Worm (Caenorhabditis elegans) whole organism, late embryonic: ENCODE results near the gene W04G3.13.

Experiments used
- C08G9.2 ChIP-seq: sonication (generic microtip); optimal IDR thresholded peaks from 2 replicates; lab custom pipeline; 2016; ENCODE audit warnings: mild to moderate bottlenecking, missing genetic modification characterization, moderate library complexity, missing compliant biosample characterization
- F13H6.1 ChIP-seq: sonication (generic microtip); optimal IDR thresholded peaks from 2 replicates; lab custom pipeline; 2016; ENCODE audit warnings: missing genetic modification characterization, missing compliant biosample characterization
- K09A11.1 ChIP-seq: sonication (generic microtip); optimal IDR thresholded peaks from 2 replicates; lab custom pipeline; 2017; ENCODE audit warnings: antibody characterized with exemption, mild to moderate bottlenecking, missing genetic modification characterization, missing compliant biosample characterization; ENCODE audit not compliant: insufficient read depth
- Y22D7AL.16 ChIP-seq: sonication (generic microtip); optimal IDR thresholded peaks from 2 replicates; lab custom pipeline; 2016; ENCODE audit warnings: missing genetic modification characterization, missing compliant biosample characterization
- ceh-18 ChIP-seq: sonication (generic microtip); optimal IDR thresholded peaks from 2 replicates; lab custom pipeline; 2016; ENCODE audit warnings: missing genetic modification characterization, missing compliant biosample characterization
- ceh-2 ChIP-seq: sonication (generic microtip); optimal IDR thresholded peaks from 2 replicates; lab custom pipeline; 2016; ENCODE audit warnings: missing genotype, missing genetic modification characterization, missing compliant biosample characterization
- ceh-22 ChIP-seq: sonication (generic microtip); optimal IDR thresholded peaks from 2 replicates; lab custom pipeline; 2017; ENCODE audit warnings: missing biosample characterization, missing genetic modification characterization
- ceh-34 ChIP-seq: sonication (generic microtip); optimal IDR thresholded peaks from 2 replicates; lab custom pipeline; 2016; ENCODE audit warnings: mild to moderate bottlenecking, missing genetic modification characterization, missing compliant biosample characterization
- ceh-45 ChIP-seq: fragments of 200-800 bp; sonication (Bioruptor generic); IDR thresholded peaks from 2 replicates; pipeline ENCODE4 v1.3.6; 2022; ENCODE audit warnings: missing genetic modification reagents, missing genetic modification characterization, missing compliant biosample characterization
- che-1 ChIP-seq: sonication (generic microtip); optimal IDR thresholded peaks from 2 replicates; lab custom pipeline; 2016; ENCODE audit warnings: mild to moderate bottlenecking, missing genetic modification characterization, missing compliant biosample characterization
- dmd-4 ChIP-seq: sonication (generic microtip); optimal IDR thresholded peaks from 2 replicates; lab custom pipeline; 2016; ENCODE audit warnings: borderline replicate concordance, missing genetic modification characterization, missing compliant biosample characterization
- dve-1 ChIP-seq: sonication (generic microtip); optimal IDR thresholded peaks from 2 replicates; lab custom pipeline; 2017; ENCODE audit warnings: antibody characterized with exemption, mild to moderate bottlenecking, missing genetic modification characterization, missing compliant biosample characterization
- elt-2 ChIP-seq: sonication (generic microtip); optimal IDR thresholded peaks from 2 replicates; lab custom pipeline; 2016; ENCODE audit warnings: missing genetic modification reagents, missing genetic modification characterization, missing compliant biosample characterization
- fax-1 ChIP-seq: sonication (generic microtip); optimal IDR thresholded peaks from 2 replicates; lab custom pipeline; 2016; ENCODE audit warnings: missing genotype, missing genetic modification characterization, missing compliant biosample characterization
- hlh-30 ChIP-seq: sonication (generic microtip); optimal IDR thresholded peaks from 2 replicates; lab custom pipeline; 2017; ENCODE audit warnings: antibody characterized with exemption, missing genetic modification characterization, missing compliant biosample characterization; ENCODE audit not compliant: insufficient read depth
- lim-6 ChIP-seq: sonication (generic microtip); optimal IDR thresholded peaks from 2 replicates; lab custom pipeline; 2016; ENCODE audit warnings: missing genetic modification characterization, missing compliant biosample characterization
- lin-11 ChIP-seq: fragments of 200-800 bp; sonication (Bioruptor generic); optimal IDR thresholded peaks from 2 replicates; lab custom pipeline; 2018; ENCODE audit warnings: mild to moderate bottlenecking, missing genetic modification characterization, missing compliant biosample characterization
- madf-2 ChIP-seq: sonication (generic microtip); optimal IDR thresholded peaks from 2 replicates; lab custom pipeline; 2017; ENCODE audit warnings: missing genetic modification characterization, missing compliant biosample characterization
- nfya-1 ChIP-seq: sonication (generic microtip); optimal IDR thresholded peaks from 2 replicates; lab custom pipeline; 2017; ENCODE audit warnings: missing genetic modification characterization, mild to moderate bottlenecking, missing compliant biosample characterization, antibody characterized with exemption, moderate library complexity
- nhr-11 ChIP-seq: fragments of 150-350 bp; optimal IDR thresholded peaks from 2 replicates; lab custom pipeline; 2014; ENCODE audit warnings: missing biosample characterization, missing genetic modification characterization
- npax-4 ChIP-seq: sonication (generic microtip); optimal IDR thresholded peaks from 2 replicates; lab custom pipeline; 2016; ENCODE audit warnings: missing genetic modification characterization, missing compliant biosample characterization
- pag-3 ChIP-seq: sonication (generic microtip); optimal IDR thresholded peaks from 2 replicates; lab custom pipeline; 2016; ENCODE audit warnings: missing compliant biosample characterization, missing genetic modification characterization, borderline replicate concordance
- pat-9 ChIP-seq: fragments of 200-800 bp; sonication (Bioruptor generic); optimal IDR thresholded peaks from 2 replicates; lab custom pipeline; 2018; ENCODE audit warnings: mild to moderate bottlenecking, missing genetic modification characterization, moderate library complexity, missing compliant biosample characterization
- pax-1 ChIP-seq: fragments of 150-350 bp; optimal IDR thresholded peaks from 2 replicates; lab custom pipeline; 2014; ENCODE audit warnings: missing biosample characterization, missing genetic modification characterization
- pha-2 ChIP-seq: sonication (generic microtip); optimal IDR thresholded peaks from 2 replicates; lab custom pipeline; 2017; ENCODE audit warnings: mild to moderate bottlenecking, missing genetic modification characterization, missing compliant biosample characterization
- pros-1 ChIP-seq: fragments of 150-350 bp; optimal IDR thresholded peaks from 2 replicates; lab custom pipeline; 2014; ENCODE audit warnings: missing biosample characterization, missing genetic modification reagents, missing genetic modification characterization
- ref-2 ChIP-seq: sonication (generic microtip); optimal IDR thresholded peaks from 2 replicates; lab custom pipeline; 2016; ENCODE audit warnings: missing genetic modification characterization, missing compliant biosample characterization
- rnt-1 ChIP-seq: sonication (generic microtip); optimal IDR thresholded peaks from 2 replicates; lab custom pipeline; 2016; ENCODE audit warnings: missing genetic modification characterization, missing compliant biosample characterization
- sdc-2 ChIP-seq: sonication (generic microtip); optimal IDR thresholded peaks from 2 replicates; lab custom pipeline; 2016; ENCODE audit warnings: missing genotype, missing genetic modification characterization, missing compliant biosample characterization
- sox-2 ChIP-seq: fragments of 200-800 bp; sonication (Bioruptor generic); IDR thresholded peaks from 2 replicates; pipeline ENCODE4 v1.3.6; 2022; ENCODE audit warnings: missing genetic modification reagents, missing genetic modification characterization, missing compliant biosample characterization
- ttx-3 ChIP-seq: sonication (generic microtip); optimal IDR thresholded peaks from 2 replicates; lab custom pipeline; 2016; ENCODE audit warnings: missing genetic modification reagents, missing genetic modification characterization, missing compliant biosample characterization
- unc-55 ChIP-seq: sonication (generic microtip); optimal IDR thresholded peaks from 2 replicates; lab custom pipeline; 2017; ENCODE audit warnings: missing biosample characterization, missing genetic modification reagents, missing genetic modification characterization
- zip-5 ChIP-seq: sonication (generic microtip); optimal IDR thresholded peaks from 2 replicates; lab custom pipeline; 2016; ENCODE audit warnings: missing genetic modification characterization, missing compliant biosample characterization
- ztf-16 ChIP-seq: sonication (generic microtip); optimal IDR thresholded peaks from 2 replicates; lab custom pipeline; 2017; ENCODE audit warnings: missing genetic modification characterization, missing compliant biosample characterization

W04G3.13 gene

ce11 chrX:11042777-11043176 is 36.8 kb downstream of the W04G3.13 start, which contains the start of gene C09F12.3 (continued):
- no peak for TF ChIP-seq K09A11.1 (tag; lab: Kevin White, UChicago)
- no peak for TF ChIP-seq ceh-45 (GFP tag; lab: Robert Waterston, UW)

ce11 chrX:11038221-11038620 is 41.3 kb downstream of the W04G3.13 start:
- TF ChIP-seq dve-1 (no peak), F13H6.1 (tag; lab: Kevin White, UChicago) (no peak), ceh-22 (tag; lab: Kevin White, UChicago) (no peak), dmd-4 (tag; lab: Kevin White, UChicago) (no peak), hlh-30 (tag; lab: Kevin White, UChicago) (no peak), madf-2 (no peak), lin-11 (tag; lab: Kevin White, UChicago) (no peak), ttx-3 (no peak), pag-3 (tag; lab: Kevin White, UChicago) (no peak), Y22D7AL.16 (tag; lab: Kevin White, UChicago) (no peak), ztf-16 (tag; lab: Kevin White, UChicago) (no peak), che-1 (tag; lab: Kevin White, UChicago) (no peak), sox-2 (GFP tag; lab: Robert Waterston, UW) (no peak), ceh-34 (tag; lab: Kevin White, UChicago) (no peak)

- TF ChIP-seq lim-6 (tag; lab: Kevin White, UChicago) (no peak), nfya-1 (tag; lab: Kevin White, UChicago) (peak; percentile 10), ref-2 (tag; lab: Kevin White, UChicago) (peak; percentile 50), elt-2 (peak; percentile 78)
These were observed 43.2 kb downstream of the W04G3.13 start for ce11 chrX:11036114-11037087.

- no peak for TF ChIP-seq sdc-2
- TF ChIP-seq nfya-1 (tag; lab: Kevin White, UChicago), result peak; percentile 16
- TF ChIP-seq C08G9.2 (tag; lab: Kevin White, UChicago), result no peak
- TF ChIP-seq rnt-1 (tag; lab: Kevin White, UChicago), result peak; percentile 84
- TF ChIP-seq ceh-18 (tag; lab: Kevin White, UChicago), result peak; percentile 57
- TF ChIP-seq pros-1, result no peak
- TF ChIP-seq zip-5 (tag; lab: Kevin White, UChicago), result no peak
- TF ChIP-seq pha-2, result no peak
- TF ChIP-seq ceh-45 (GFP tag; lab: Robert Waterston, UW), result no peak
- TF ChIP-seq pax-1 (tag; lab: Kevin White, UChicago), result no peak
- no peak for TF ChIP-seq ceh-2 (tag; lab: Kevin White, UChicago)
- no peak for TF ChIP-seq npax-4 (tag; lab: Kevin White, UChicago)
- peak; percentile 70 for TF ChIP-seq unc-55
- no peak for TF ChIP-seq nhr-11 (tag; lab: Kevin White, UChicago)
- TF ChIP-seq pat-9 (tag; lab: Kevin White, UChicago), result peak; percentile 70
- no peak for TF ChIP-seq fax-1 (tag; lab: Kevin White, UChicago)
- TF ChIP-seq madf-2, result no peak
- TF ChIP-seq, all 69 proteins: peak for 5
These were observed 44.0 kb downstream of the W04G3.13 start for ce11 chrX:11035563-11035962.
